Worm (Caenorhabditis elegans) whole organism, L2 larva: ENCODE data around the gene fbxa-128.

Experiments
- R02D3.7 ChIP-seq: fragments of 150-350 bp; optimal IDR thresholded peaks from 2 replicates; lab custom pipeline; 2014; ENCODE audit warnings: missing biosample characterization, missing genetic modification characterization
- ama-1 ChIP-seq: fragments of 150-350 bp; optimal IDR thresholded peaks from 2 replicates; lab custom pipeline; 2018; ENCODE audit warnings: inconsistent platforms
- nhr-21 ChIP-seq: fragments of 150-350 bp; optimal IDR thresholded peaks from 2 replicates; lab custom pipeline; 2014; ENCODE audit warnings: missing biosample characterization, missing genetic modification characterization
- nhr-237 ChIP-seq: fragments of 150-350 bp; optimal IDR thresholded peaks from 2 replicates; lab custom pipeline; 2014; ENCODE audit warnings: missing biosample characterization, missing genetic modification characterization
- ztf-4 ChIP-seq: fragments of 150-350 bp; optimal IDR thresholded peaks from 2 replicates; lab custom pipeline; 2014; ENCODE audit warnings: missing biosample characterization, missing genetic modification characterization

DNA sequence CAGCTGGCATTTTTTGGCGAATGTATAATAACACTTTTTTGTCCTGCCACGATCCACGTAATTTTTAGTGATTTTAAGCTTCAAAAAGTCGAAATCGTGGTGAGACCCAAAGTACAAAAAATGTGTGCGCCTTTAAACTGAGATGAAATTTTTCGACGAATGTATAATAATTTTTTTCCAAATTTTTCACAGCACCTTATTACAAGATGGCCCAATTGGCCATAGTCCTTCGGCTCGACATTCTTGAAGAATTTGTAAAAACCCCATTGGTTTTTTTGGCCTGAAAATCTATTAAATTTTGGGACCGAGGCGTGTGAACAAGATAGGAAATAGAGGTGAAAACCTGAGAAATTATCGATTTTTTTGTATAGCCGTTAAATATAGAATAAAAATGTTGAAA is 23.0 kb downstream of the fbxa-128 start:
- TF ChIP-seq R02D3.7 (tag; lab: Kevin White, UChicago) (no peak), nhr-237 (tag; lab: Kevin White, UChicago) (no peak), ama-1 (lab: Kevin White, UChicago) (no peak), ztf-4 (tag; lab: Kevin White, UChicago) (no peak), nhr-21 (tag; lab: Kevin White, UChicago) (no peak)
